Worm (Caenorhabditis elegans) whole organism, L4/young adult: ENCODE measurements around the gene T05B11.4.

Experiments used
- W03F9.2 ChIP-seq: fragments of 150-350 bp; optimal IDR thresholded peaks from 2 replicates; lab custom pipeline; 2014; ENCODE audit warnings: missing biosample characterization, missing genetic modification characterization
- dao-5 ChIP-seq: sonication (generic microtip); optimal IDR thresholded peaks from 2 replicates; lab custom pipeline; 2016; ENCODE audit warnings: missing genotype, missing genetic modification characterization, moderate library complexity, missing compliant biosample characterization
- him-1 ChIP-seq: sonication (generic microtip); optimal IDR thresholded peaks from 2 replicates; lab custom pipeline; 2016; ENCODE audit warnings: missing genotype, missing genetic modification reagents, missing genetic modification characterization, missing compliant biosample characterization

T05B11.4 gene

DNA sequence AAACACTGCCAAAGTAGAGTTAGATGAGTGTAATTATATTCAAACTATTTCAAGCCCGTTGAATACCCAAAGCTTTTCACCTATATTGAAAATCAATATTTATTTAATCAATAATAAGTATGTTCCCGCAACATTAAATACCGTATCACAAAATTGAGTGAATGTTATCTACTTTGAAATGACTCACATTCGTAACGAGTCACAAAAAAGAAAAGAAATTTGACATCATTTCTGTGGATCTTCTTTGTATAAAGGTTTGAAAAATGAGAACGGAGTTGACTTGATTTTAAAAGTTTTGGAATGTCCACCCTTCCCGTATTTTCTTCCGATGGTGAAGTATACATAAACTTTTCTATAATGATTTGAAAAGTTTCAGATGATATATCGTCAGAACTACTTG lies 19.1 kb downstream of the T05B11.4 start, which contains the start of gene srr-10:
Gene srr-10 (plus strand): TSS at position 301 of the 400 bp plus-strand sequence.
- no peak for TF ChIP-seq him-1 (tag; lab: Kevin White, UChicago)
- TF ChIP-seq dao-5 (tag; lab: Kevin White, UChicago): no peak
- no peak for TF ChIP-seq W03F9.2

DNA sequence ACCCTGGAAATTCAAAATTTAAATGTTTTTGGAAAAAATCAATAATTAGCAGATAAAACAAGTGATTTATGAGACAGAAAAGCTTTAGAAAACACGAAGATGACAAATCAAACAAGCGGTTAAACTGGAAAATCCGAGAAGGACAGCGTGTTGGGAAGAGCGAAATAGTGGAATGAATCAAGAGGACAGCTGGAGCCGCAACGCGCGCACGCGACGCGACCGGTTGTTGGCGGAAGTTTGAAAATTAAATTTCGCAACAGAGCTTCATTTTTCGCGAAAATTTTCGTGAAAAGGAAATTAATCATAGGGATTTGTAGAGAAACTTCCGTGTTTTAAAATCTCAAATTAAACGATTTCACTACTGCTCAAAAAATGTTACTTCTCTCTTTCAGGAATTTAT lies 19.5 kb downstream of the T05B11.4 start, which contains the start of gene clic-1:
Gene clic-1 (minus strand): TSS at position 3 of the 400 bp plus-strand sequence.
- TF ChIP-seq W03F9.2 (no peak), him-1 (tag; lab: Kevin White, UChicago) (peak; percentile 29)

ce11 chrV:7733240-7733765 lies 21.2 kb downstream of the T05B11.4 start:
- TF ChIP-seq him-1 (tag; lab: Kevin White, UChicago) (no peak), dao-5 (tag; lab: Kevin White, UChicago) (no peak), W03F9.2 (no peak)

- TF ChIP-seq dao-5 (tag; lab: Kevin White, UChicago) (no peak), W03F9.2 (no peak), him-1 (tag; lab: Kevin White, UChicago) (no peak)
These were observed 24.0 kb downstream of the T05B11.4 start for ce11 chrV:7730488-7730887.

- TF ChIP-seq dao-5 (tag; lab: Kevin White, UChicago) (no peak), W03F9.2 (no peak), him-1 (tag; lab: Kevin White, UChicago) (no peak)
These were observed 25.8 kb downstream of the T05B11.4 start, which contains the start of gene Y97E10C.1 for ce11 chrV:7728679-7729027. Y97E10C.1 (plus strand) TSS chrV:7728879.

DNA sequence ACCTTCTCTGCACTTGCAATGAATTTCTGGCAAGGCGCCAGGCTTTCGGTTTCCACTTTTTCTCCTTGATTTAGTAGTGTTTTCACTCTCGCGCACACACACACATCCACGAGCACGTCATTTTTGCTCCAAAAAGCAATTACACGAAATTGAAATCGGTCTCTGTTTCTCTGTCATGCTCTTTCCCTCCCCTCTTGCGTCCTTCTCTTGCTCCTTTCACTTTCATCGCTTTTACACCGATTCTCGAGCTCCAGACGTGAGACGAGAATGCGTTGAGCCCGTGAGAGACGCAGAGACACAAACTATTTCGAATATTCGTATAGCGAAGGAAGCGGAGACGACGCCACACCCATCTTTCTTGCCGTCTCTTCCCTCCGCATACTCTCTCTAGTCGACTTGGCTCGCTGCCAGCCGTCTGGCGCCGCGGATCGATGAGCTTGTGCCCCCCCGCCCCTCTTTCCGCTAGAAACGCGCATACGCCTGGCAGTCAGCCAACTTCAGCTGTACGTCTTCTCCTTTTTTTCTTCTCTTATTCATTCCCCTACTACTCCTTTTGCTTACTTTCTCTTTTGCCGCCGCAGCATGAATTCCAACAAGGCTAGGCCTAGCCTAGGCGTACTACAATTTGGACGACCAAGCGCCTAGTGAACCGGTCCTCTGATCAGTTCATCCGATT lies 26.3 kb downstream of the T05B11.4 start:
- TF ChIP-seq him-1 (tag; lab: Kevin White, UChicago): peak; percentile 87
- TF ChIP-seq W03F9.2: no peak

DNA sequence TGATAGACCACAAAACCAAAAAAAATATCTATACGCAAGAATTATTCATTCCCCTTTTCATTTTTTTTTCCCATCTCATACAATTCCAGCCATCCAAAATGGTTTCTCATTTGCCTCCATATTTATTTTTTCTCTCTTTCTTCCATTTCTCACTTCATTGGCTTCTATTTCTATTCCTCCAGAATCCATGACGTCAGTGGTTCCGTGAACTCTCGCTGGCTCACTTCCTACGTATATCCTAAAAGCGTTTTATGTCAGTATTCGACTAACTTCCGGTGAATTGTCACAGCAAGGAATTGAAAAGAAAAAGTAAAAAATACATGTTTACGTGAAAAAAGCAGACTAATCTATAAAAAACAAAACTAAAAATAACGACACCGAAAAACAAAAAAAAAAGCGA lies 27.5 kb downstream of the T05B11.4 start:
- TF ChIP-seq him-1 (tag; lab: Kevin White, UChicago) (no peak), W03F9.2 (no peak), dao-5 (tag; lab: Kevin White, UChicago) (no peak)

DNA sequence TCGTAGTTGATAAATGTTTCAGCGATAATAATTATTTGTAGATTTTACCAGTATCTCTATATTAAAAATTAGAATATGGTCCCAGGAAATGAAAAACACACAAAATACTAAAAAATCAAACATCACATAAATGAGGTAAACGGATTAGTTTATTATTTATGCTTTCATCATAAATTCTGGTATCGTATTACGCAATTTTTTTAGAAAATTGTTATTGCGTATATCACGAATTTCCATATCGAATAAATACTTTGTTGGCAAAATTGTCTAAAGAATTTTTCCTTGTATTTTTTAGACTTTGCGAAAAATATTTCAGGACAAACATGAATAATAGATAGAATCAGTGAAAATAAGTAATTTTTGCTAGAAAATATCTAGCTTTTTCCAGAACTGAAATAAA lies 28.3 kb downstream of the T05B11.4 start:
- TF ChIP-seq W03F9.2: no peak
- TF ChIP-seq him-1 (tag; lab: Kevin White, UChicago): no peak
- no peak for TF ChIP-seq dao-5 (tag; lab: Kevin White, UChicago)

DNA sequence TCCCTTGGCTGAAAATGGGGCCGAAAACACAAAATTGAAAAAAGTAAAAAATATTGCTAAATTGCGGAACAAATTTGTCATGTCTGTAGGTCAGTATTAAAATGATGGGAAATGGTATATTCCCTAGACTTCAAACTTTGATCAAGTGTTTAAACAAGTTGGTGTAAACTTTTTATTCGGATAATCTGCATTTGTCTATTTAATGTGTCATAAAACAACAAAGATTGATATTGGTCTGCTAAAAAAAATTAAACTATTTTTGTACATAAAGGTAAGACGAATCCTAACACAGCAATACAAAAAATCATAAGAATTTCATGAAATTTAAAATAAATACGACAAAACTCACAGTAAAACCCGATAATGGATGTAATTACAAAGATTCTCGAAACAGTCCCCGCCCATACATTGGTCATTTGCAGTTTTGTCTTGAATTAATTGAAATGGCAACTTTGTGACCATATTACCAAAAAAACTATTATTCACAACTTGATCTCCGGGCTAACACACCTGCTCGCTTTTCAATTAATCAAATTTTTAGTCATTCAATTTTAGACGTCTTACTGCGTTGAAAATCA lies 30.4 kb downstream of the T05B11.4 start, which contains the start of the genes ZK105.6 and ZK105.8:
Gene ZK105.6 (minus strand): TSS at position 101 of the 578 bp plus-strand sequence.
Gene ZK105.8 (plus strand): TSS at position 528 of the 578 bp plus-strand sequence.
- TF ChIP-seq W03F9.2: no peak
- TF ChIP-seq dao-5 (tag; lab: Kevin White, UChicago): no peak
- TF ChIP-seq him-1 (tag; lab: Kevin White, UChicago): no peak

ce11 chrV:7721945-7722344 lies 32.5 kb downstream of the T05B11.4 start, which contains the start of gene ZK105.14:
ZK105.14 (minus strand) TSS chrV:7722045.
- TF ChIP-seq dao-5 (tag; lab: Kevin White, UChicago): no peak
- no peak for TF ChIP-seq him-1 (tag; lab: Kevin White, UChicago)
- TF ChIP-seq W03F9.2: no peak

- TF ChIP-seq W03F9.2 (no peak), him-1 (tag; lab: Kevin White, UChicago) (no peak), dao-5 (tag; lab: Kevin White, UChicago) (no peak)
These were observed 36.8 kb downstream of the T05B11.4 start, which contains the start of gene ZK105.5 for ce11 chrV:7717629-7718028. ZK105.5 (minus strand) TSS chrV:7717729.

DNA sequence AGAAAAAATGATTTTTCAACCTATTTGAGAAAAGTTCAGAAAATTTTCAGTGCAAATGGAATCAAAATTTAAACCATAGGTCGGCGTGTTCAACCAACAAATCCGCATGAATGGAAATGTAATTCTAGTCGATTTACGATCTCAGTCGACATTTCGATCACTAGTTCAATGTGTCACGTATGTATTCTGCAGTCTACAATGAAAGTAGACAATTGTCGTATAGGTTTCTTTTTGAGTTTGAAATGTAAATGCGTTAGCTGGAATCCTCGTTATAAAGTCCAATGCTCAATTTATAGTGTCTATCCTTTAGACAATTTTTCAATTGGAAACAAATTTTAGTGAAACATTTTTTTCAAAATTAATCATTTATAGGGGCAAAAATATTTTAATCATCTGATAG lies 38.4 kb downstream of the T05B11.4 start, which contains the start of gene ZK105.12:
Gene ZK105.12 (minus strand): TSS at position 101 of the 400 bp plus-strand sequence.
- TF ChIP-seq dao-5 (tag; lab: Kevin White, UChicago): no peak
- TF ChIP-seq W03F9.2: no peak
- TF ChIP-seq him-1 (tag; lab: Kevin White, UChicago): no peak

DNA sequence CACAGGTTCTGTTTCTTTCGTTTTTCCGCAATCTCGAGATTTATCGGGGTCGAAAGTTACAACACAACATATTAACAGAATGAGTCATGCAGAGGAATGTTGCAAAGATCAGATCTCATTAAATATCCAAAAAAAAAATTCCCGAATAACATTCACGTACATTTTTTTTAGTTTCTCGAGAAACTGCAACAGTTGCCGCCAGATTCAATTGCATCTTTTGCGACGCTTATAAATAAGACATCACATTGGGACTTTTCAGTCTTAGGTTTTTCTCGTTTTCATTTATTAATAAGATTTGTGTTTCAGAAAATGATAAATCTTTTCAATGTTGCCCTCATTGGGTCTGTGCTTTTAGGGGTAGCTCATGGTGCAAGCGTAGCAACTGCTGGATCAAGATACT lies 40.8 kb downstream of the T05B11.4 start, which contains the start of gene ZK105.1:
Gene ZK105.1 (plus strand): TSS at position 301 of the 400 bp plus-strand sequence.
- TF ChIP-seq dao-5 (tag; lab: Kevin White, UChicago) (no peak), him-1 (tag; lab: Kevin White, UChicago) (no peak), W03F9.2 (no peak)

ce11 chrV:7713072-7713471 lies 41.4 kb downstream of the T05B11.4 start, which contains the start of gene ZK105.13:
ZK105.13 (minus strand) TSS chrV:7713172.
- TF ChIP-seq W03F9.2 (no peak), dao-5 (tag; lab: Kevin White, UChicago) (no peak), him-1 (tag; lab: Kevin White, UChicago) (no peak)
